Worm (Caenorhabditis elegans): Measurements from ENCODE around the gene C10G8.2.

Gene C10G8.2

ce11 chrV:5314104-5314503 is at the start of gene C10G8.2:
Gene C10G8.2, plus strand, starts transcription at chrV:5314404.
- TF ChIP-seq eor-1 (tag; optimal IDR thresholded peaks at IDR 0.05), result no peak
- TF ChIP-seq fkh-2 (tag; optimal IDR thresholded peaks at IDR 0.05), result no peak
- no peak for TF ChIP-seq ZK546.5 (tag; optimal IDR thresholded peaks at IDR 0.05)
- TF ChIP-seq mml-1 (tag; optimal IDR thresholded peaks at IDR 0.05), result no peak
- no peak for TF ChIP-seq lin-39 (tag; optimal IDR thresholded peaks at IDR 0.05)
- TF ChIP-seq ceh-82 (tag; optimal IDR thresholded peaks at IDR 0.05), result no peak
- no peak for TF ChIP-seq tbx-2 (tag; optimal IDR thresholded peaks at IDR 0.05)
- no peak for TF ChIP-seq ceh-9 (tag; optimal IDR thresholded peaks at IDR 0.05)
- no peak for TF ChIP-seq ama-1 (optimal IDR thresholded peaks at IDR 0.05)
- no peak for TF ChIP-seq nhr-76 (tag; optimal IDR thresholded peaks at IDR 0.05)
- no peak for TF ChIP-seq sea-2 (GFP tag; optimal IDR thresholded peaks at IDR 0.05)
- TF ChIP-seq daf-12 (tag; optimal IDR thresholded peaks at IDR 0.05), result no peak
- TF ChIP-seq R02D3.7 (tag; optimal IDR thresholded peaks at IDR 0.05), result no peak
- no peak for TF ChIP-seq ztf-11 (tag; optimal IDR thresholded peaks at IDR 0.05)
- TF ChIP-seq fkh-10 (GFP tag; optimal IDR thresholded peaks at IDR 0.05), result no peak
- no peak for TF ChIP-seq pqm-1 (tag; optimal IDR thresholded peaks at IDR 0.05)
- no peak for TF ChIP-seq pha-4 (tag; optimal IDR thresholded peaks at IDR 0.05)
- no peak for TF ChIP-seq nfya-1 (tag; optimal IDR thresholded peaks at IDR 0.05; ENCODE audit: insufficient read depth)
- no peak for TF ChIP-seq nhr-28 (tag; optimal IDR thresholded peaks at IDR 0.05)

ce11 chrV:5265581-5265980 is 48.6 kb upstream of the C10G8.2 start, which contains the start of the genes srt-69 and B0238.12:
Gene srt-69, minus strand, starts transcription at chrV:5265681.
Gene B0238.12, plus strand, starts transcription at chrV:5265844.
- TF ChIP-seq ama-1 (optimal IDR thresholded peaks at IDR 0.05) (no peak), zag-1 (tag; optimal IDR thresholded peaks at IDR 0.05) (no peak), tbx-2 (tag; optimal IDR thresholded peaks at IDR 0.05) (no peak), fos-1 (tag; optimal IDR thresholded peaks at IDR 0.05) (no peak), pqm-1 (tag; optimal IDR thresholded peaks at IDR 0.05) (no peak), ceh-28 (tag; optimal IDR thresholded peaks at IDR 0.05) (no peak), egl-5 (tag; optimal IDR thresholded peaks at IDR 0.05) (no peak), ztf-11 (tag; optimal IDR thresholded peaks at IDR 0.05) (no peak), nhr-28 (tag; optimal IDR thresholded peaks at IDR 0.05) (no peak), unc-62 (GFP tag; optimal IDR thresholded peaks at IDR 0.05) (no peak), R02D3.7 (tag; optimal IDR thresholded peaks at IDR 0.05) (no peak), fkh-2 (tag; optimal IDR thresholded peaks at IDR 0.05) (no peak)

DNA sequence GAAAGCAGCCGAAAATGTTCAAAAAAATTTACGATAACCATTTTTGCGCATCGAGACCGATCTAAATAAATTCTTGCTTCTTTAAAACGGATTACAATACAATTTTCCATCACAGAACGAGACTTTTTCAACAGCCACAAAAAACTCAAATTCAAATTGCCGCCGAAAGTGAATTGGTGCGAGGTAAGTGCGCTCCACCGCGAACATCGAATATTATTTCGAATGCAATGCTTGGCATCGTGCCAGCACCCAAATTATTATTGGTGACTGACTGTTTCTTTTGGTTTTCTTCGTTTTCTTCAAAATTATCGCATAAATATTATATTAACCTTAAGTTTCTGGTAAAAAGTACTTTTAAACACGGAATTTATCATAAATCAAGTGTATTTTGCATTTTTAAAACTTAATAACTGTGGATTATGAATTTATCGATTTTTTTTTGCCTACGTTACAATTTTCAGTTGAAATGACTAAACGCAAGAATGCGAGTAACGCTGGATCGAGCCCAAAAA is 45.1 kb upstream of the C10G8.2 start, which contains the start of gene penr-1:
TSS of gene penr-1 (plus strand) at position 462 of the 512 bp plus-strand sequence.
- peak; percentile 63 for TF ChIP-seq egl-5 (tag; optimal IDR thresholded peaks at IDR 0.05)
- no peak for TF ChIP-seq lsy-12 (tag; optimal IDR thresholded peaks at IDR 0.05)
- TF ChIP-seq ceh-82 (tag; optimal IDR thresholded peaks at IDR 0.05), result no peak
- no peak for TF ChIP-seq ama-1 (optimal IDR thresholded peaks at IDR 0.05)
- no peak for TF ChIP-seq ceh-16 (tag; optimal IDR thresholded peaks at IDR 0.05)
- peak; percentile 23 for TF ChIP-seq elt-2 (tag; optimal IDR thresholded peaks at IDR 0.05)
- no peak for TF ChIP-seq mml-1 (tag; optimal IDR thresholded peaks at IDR 0.05)
- no peak for TF ChIP-seq nhr-28 (tag; optimal IDR thresholded peaks at IDR 0.05)
- no peak for TF ChIP-seq skn-1 (tag; optimal IDR thresholded peaks at IDR 0.05)
- peak; percentile 62 for TF ChIP-seq hmg-11 (tag; optimal IDR thresholded peaks at IDR 0.05)
- TF ChIP-seq nhr-77 (tag; optimal IDR thresholded peaks at IDR 0.05), result no peak
- TF ChIP-seq nfya-1 (tag; optimal IDR thresholded peaks at IDR 0.05; ENCODE audit: insufficient read depth), result peak; percentile 69
- no peak for TF ChIP-seq mdl-1 (tag; optimal IDR thresholded peaks at IDR 0.05)
- TF ChIP-seq elt-1 (tag; optimal IDR thresholded peaks at IDR 0.05), result no peak
- no peak for TF ChIP-seq egl-27 (tag; optimal IDR thresholded peaks at IDR 0.05)
- TF ChIP-seq zag-1 (tag; optimal IDR thresholded peaks at IDR 0.05), result no peak
- TF ChIP-seq ztf-11 (tag; optimal IDR thresholded peaks at IDR 0.05), result no peak
- TF ChIP-seq lin-39 (tag; optimal IDR thresholded peaks at IDR 0.05), result peak; percentile 1
- peak; percentile 53 for TF ChIP-seq nhr-25 (tag; optimal IDR thresholded peaks at IDR 0.05)
- TF ChIP-seq aly-2 (tag; optimal IDR thresholded peaks at IDR 0.05), result no peak
- peak; percentile 60 for TF ChIP-seq nhr-23 (tag; optimal IDR thresholded peaks at IDR 0.05)
- no peak for TF ChIP-seq unc-62 (GFP tag; optimal IDR thresholded peaks at IDR 0.05)
- TF ChIP-seq sea-2 (GFP tag; optimal IDR thresholded peaks at IDR 0.05), result no peak
- TF ChIP-seq nhr-12 (tag; optimal IDR thresholded peaks at IDR 0.05), result no peak
- no peak for TF ChIP-seq daf-12 (tag; optimal IDR thresholded peaks at IDR 0.05)
- TF ChIP-seq pqm-1 (tag; optimal IDR thresholded peaks at IDR 0.05), result no peak
- TF ChIP-seq tbx-2 (tag; optimal IDR thresholded peaks at IDR 0.05), result no peak
- TF ChIP-seq jun-1 (tag; optimal IDR thresholded peaks at IDR 0.05), result no peak
- no peak for TF ChIP-seq R02D3.7 (tag; optimal IDR thresholded peaks at IDR 0.05)
- no peak for TF ChIP-seq ztf-4 (tag; optimal IDR thresholded peaks at IDR 0.05)
- TF ChIP-seq lin-15B (tag; optimal IDR thresholded peaks at IDR 0.05), result peak; percentile 74
- TF ChIP-seq snpc-4 (tag; optimal IDR thresholded peaks at IDR 0.05), result no peak
- no peak for TF ChIP-seq nhr-43 (tag; optimal IDR thresholded peaks at IDR 0.05; ENCODE audit: poor library complexity, severe bottlenecking)
- TF ChIP-seq fos-1 (tag; optimal IDR thresholded peaks at IDR 0.05), result no peak
- TF ChIP-seq ceh-28 (tag; optimal IDR thresholded peaks at IDR 0.05), result no peak
- no peak for TF ChIP-seq ZK546.5 (tag; optimal IDR thresholded peaks at IDR 0.05)
- TF ChIP-seq elt-3 (tag; optimal IDR thresholded peaks at IDR 0.05), result no peak
- no peak for TF ChIP-seq nhr-11 (tag; optimal IDR thresholded peaks at IDR 0.05)
- no peak for TF ChIP-seq nhr-67 (tag; optimal IDR thresholded peaks at IDR 0.05)
- TF ChIP-seq nhr-237 (tag; optimal IDR thresholded peaks at IDR 0.05), result no peak
- no peak for TF ChIP-seq eor-1 (tag; optimal IDR thresholded peaks at IDR 0.05)
- no peak for TF ChIP-seq fkh-10 (GFP tag; optimal IDR thresholded peaks at IDR 0.05)
- no peak for TF ChIP-seq nhr-76 (tag; optimal IDR thresholded peaks at IDR 0.05)
- TF ChIP-seq ceh-9 (tag; optimal IDR thresholded peaks at IDR 0.05), result no peak

All from whole organism, L3 larva.